Worm (Caenorhabditis elegans): ENCODE data around the gene F41G3.20.

ce11 chrII:6726814-6727213, 24.0 kb downstream of the F41G3.20 start:
- TF ChIP-seq ceh-36 (tag; optimal IDR thresholded peaks at IDR 0.05) (no peak), ama-1 (optimal IDR thresholded peaks at IDR 0.05) (no peak)
